Worm (Caenorhabditis elegans) whole organism, midembryonic: Measurements from ENCODE around the gene C03B1.5.

ENCODE experiments used
- T22C8.4 ChIP-seq: fragments of 200-800 bp; sonication (Bioruptor generic); IDR thresholded peaks from 2 replicates; pipeline ENCODE4 v1.3.6; 2022; ENCODE audit warnings: missing genetic modification characterization, missing compliant biosample characterization
- cog-1 ChIP-seq: sonication (generic microtip); optimal IDR thresholded peaks from 2 replicates; lab custom pipeline; 2016; ENCODE audit warnings: missing genetic modification characterization, missing compliant biosample characterization
- flt-1 ChIP-seq: fragments of 200-800 bp; sonication (Bioruptor generic); IDR thresholded peaks from 2 replicates; pipeline ENCODE4 v1.3.6; 2022; ENCODE audit warnings: missing genetic modification characterization, missing compliant biosample characterization
- klf-2 ChIP-seq: fragments of 200-800 bp; sonication (Bioruptor generic); conservative IDR thresholded peaks from 2 replicates; pipeline ENCODE4 v1.3.6; 2022; ENCODE audit warnings: missing genetic modification reagents, missing genetic modification characterization, missing compliant biosample characterization
- med-1 ChIP-seq: sonication (generic microtip); optimal IDR thresholded peaks from 2 replicates; lab custom pipeline; 2017; ENCODE audit warnings: missing genetic modification characterization, mild to moderate bottlenecking, missing compliant biosample characterization, antibody characterized with exemption, missing genetic modification reagents; ENCODE audit not compliant: insufficient read depth
- ref-1 ChIP-seq: fragments of 200-800 bp; sonication (Bioruptor generic); conservative IDR thresholded peaks from 2 replicates; pipeline ENCODE4 v1.3.6; 2022; ENCODE audit warnings: missing genetic modification reagents, missing genetic modification characterization, missing compliant biosample characterization
- tab-1 ChIP-seq: fragments of 200-800 bp; sonication (Bioruptor generic); IDR thresholded peaks from 2 replicates; pipeline ENCODE4 v1.3.6; 2022; ENCODE audit warnings: missing genetic modification characterization, missing compliant biosample characterization
- ztf-23 ChIP-seq: fragments of 200-800 bp; sonication (Bioruptor generic); IDR thresholded peaks from 2 replicates; pipeline ENCODE4 v1.3.6; 2022; ENCODE audit warnings: missing genetic modification reagents, missing genetic modification characterization, missing compliant biosample characterization
- ztf-29 ChIP-seq: fragments of 200-800 bp; sonication (Bioruptor generic); IDR thresholded peaks from 2 replicates; pipeline ENCODE4 v1.3.6; 2022; ENCODE audit warnings: missing genetic modification reagents, missing genetic modification characterization, missing compliant biosample characterization

The C03B1.5 gene

ce11 chrX:6355030-6355635 is at the start of gene C03B1.5:
TSS of gene C03B1.5 (plus strand) at chrX:6355585.
- TF ChIP-seq flt-1 (GFP tag; lab: Robert Waterston, UW) = no peak
- TF ChIP-seq klf-2 (GFP tag; lab: Robert Waterston, UW) = no peak
- TF ChIP-seq T22C8.4 (GFP tag; lab: Robert Waterston, UW) = no peak
- TF ChIP-seq ref-1 (GFP tag; lab: Robert Waterston, UW) = no peak
- no peak for TF ChIP-seq cog-1 (tag; lab: Kevin White, UChicago)
- TF ChIP-seq ztf-23 (GFP tag; lab: Robert Waterston, UW) = no peak
- no peak for TF ChIP-seq med-1 (GFP tag; lab: Kevin White, UChicago)
- TF ChIP-seq tab-1 (GFP tag; lab: Robert Waterston, UW) = no peak
- TF ChIP-seq ztf-29 = no peak

ce11 chrX:6311391-6311790 is 44.0 kb upstream of the C03B1.5 start, which contains the start of gene npr-38:
TSS of gene npr-38 (plus strand) at chrX:6311691.
- no peak for TF ChIP-seq med-1 (GFP tag; lab: Kevin White, UChicago)
- TF ChIP-seq flt-1 (GFP tag; lab: Robert Waterston, UW) = no peak
- no peak for TF ChIP-seq tab-1 (GFP tag; lab: Robert Waterston, UW)
- no peak for TF ChIP-seq T22C8.4 (GFP tag; lab: Robert Waterston, UW)
- no peak for TF ChIP-seq ztf-29
- no peak for TF ChIP-seq ztf-23 (GFP tag; lab: Robert Waterston, UW)
- TF ChIP-seq klf-2 (GFP tag; lab: Robert Waterston, UW) = no peak
- TF ChIP-seq ref-1 (GFP tag; lab: Robert Waterston, UW) = no peak
- no peak for TF ChIP-seq cog-1 (tag; lab: Kevin White, UChicago)

- TF ChIP-seq ztf-29 (no peak), T22C8.4 (GFP tag; lab: Robert Waterston, UW) (no peak), flt-1 (GFP tag; lab: Robert Waterston, UW) (no peak), cog-1 (tag; lab: Kevin White, UChicago) (no peak), ref-1 (GFP tag; lab: Robert Waterston, UW) (no peak), med-1 (GFP tag; lab: Kevin White, UChicago) (no peak)
These were observed 36.6 kb upstream of the C03B1.5 start for ce11 chrX:6318803-6319202.

ce11 chrX:6319546-6319945 is 35.8 kb upstream of the C03B1.5 start, which contains the start of gene chtb-3:
TSS of gene chtb-3 (minus strand) at chrX:6319646.
- TF ChIP-seq klf-2 (GFP tag; lab: Robert Waterston, UW) = no peak
- no peak for TF ChIP-seq cog-1 (tag; lab: Kevin White, UChicago)

- TF ChIP-seq ztf-29 (no peak), ztf-23 (GFP tag; lab: Robert Waterston, UW) (no peak), T22C8.4 (GFP tag; lab: Robert Waterston, UW) (no peak), klf-2 (GFP tag; lab: Robert Waterston, UW) (no peak), tab-1 (GFP tag; lab: Robert Waterston, UW) (no peak), med-1 (GFP tag; lab: Kevin White, UChicago) (no peak), ref-1 (GFP tag; lab: Robert Waterston, UW) (no peak), flt-1 (GFP tag; lab: Robert Waterston, UW) (no peak)
These were observed 34.5 kb upstream of the C03B1.5 start for ce11 chrX:6320887-6321286.

ce11 chrX:6321380-6321779 is 34.0 kb upstream of the C03B1.5 start:
- TF ChIP-seq klf-2 (GFP tag; lab: Robert Waterston, UW) (no peak), ztf-29 (no peak), flt-1 (GFP tag; lab: Robert Waterston, UW) (no peak), T22C8.4 (GFP tag; lab: Robert Waterston, UW) (no peak), ref-1 (GFP tag; lab: Robert Waterston, UW) (no peak), ztf-23 (GFP tag; lab: Robert Waterston, UW) (no peak), med-1 (GFP tag; lab: Kevin White, UChicago) (no peak), cog-1 (tag; lab: Kevin White, UChicago) (no peak), tab-1 (GFP tag; lab: Robert Waterston, UW) (no peak)

- TF ChIP-seq tab-1 (GFP tag; lab: Robert Waterston, UW) (no peak), med-1 (GFP tag; lab: Kevin White, UChicago) (no peak), ref-1 (GFP tag; lab: Robert Waterston, UW) (no peak), flt-1 (GFP tag; lab: Robert Waterston, UW) (no peak), ztf-29 (no peak), klf-2 (GFP tag; lab: Robert Waterston, UW) (no peak), cog-1 (tag; lab: Kevin White, UChicago) (no peak), ztf-23 (GFP tag; lab: Robert Waterston, UW) (no peak), T22C8.4 (GFP tag; lab: Robert Waterston, UW) (no peak)
These were observed 32.3 kb upstream of the C03B1.5 start, which contains the start of gene col-167 for ce11 chrX:6323129-6323528. TSS of gene col-167 (plus strand) at chrX:6323488.

- TF ChIP-seq tab-1 (GFP tag; lab: Robert Waterston, UW) (no peak), flt-1 (GFP tag; lab: Robert Waterston, UW) (no peak), med-1 (GFP tag; lab: Kevin White, UChicago) (no peak), klf-2 (GFP tag; lab: Robert Waterston, UW) (no peak)
These were observed 29.3 kb upstream of the C03B1.5 start, which contains the start of gene col-168 for ce11 chrX:6326088-6326487. TSS of gene col-168 (plus strand) at chrX:6326388.

ce11 chrX:6328860-6329259 is 26.5 kb upstream of the C03B1.5 start, which contains the start of gene col-169:
TSS of gene col-169 (plus strand) at chrX:6329160.
- no peak for TF ChIP-seq ztf-23 (GFP tag; lab: Robert Waterston, UW)
- no peak for TF ChIP-seq ztf-29
- no peak for TF ChIP-seq tab-1 (GFP tag; lab: Robert Waterston, UW)
- no peak for TF ChIP-seq cog-1 (tag; lab: Kevin White, UChicago)
- TF ChIP-seq flt-1 (GFP tag; lab: Robert Waterston, UW) = no peak
- no peak for TF ChIP-seq ref-1 (GFP tag; lab: Robert Waterston, UW)
- TF ChIP-seq klf-2 (GFP tag; lab: Robert Waterston, UW) = no peak
- no peak for TF ChIP-seq med-1 (GFP tag; lab: Kevin White, UChicago)
